Fruit fly (Drosophila melanogaster) whole organism, prepupa: Measurements from ENCODE around the gene Dnaaf6.

Source experiments
- Blimp-1 ChIP-seq: fragments of 200-800 bp; sonication (Bioruptor generic); optimal IDR thresholded peaks from 3 replicates; lab custom pipeline; 2017; ENCODE audit warnings: missing biosample characterization, missing genetic modification characterization, mild to moderate bottlenecking, moderate library complexity, missing genetic modification reagents
- CG10631 ChIP-seq: fragments of 200-800 bp; sonication (Bioruptor generic); optimal IDR thresholded peaks from 2 replicates; lab custom pipeline; 2016; ENCODE audit warnings: missing biosample characterization, missing genetic modification characterization
- CG10669 ChIP-seq: fragments of 200-800 bp; sonication (Bioruptor generic); optimal IDR thresholded peaks from 3 replicates; lab custom pipeline; 2018; ENCODE audit warnings: missing biosample characterization, mild to moderate bottlenecking, missing genetic modification characterization, moderate library complexity
- CG11762 ChIP-seq: fragments of 200-800 bp; sonication (Bioruptor generic); optimal IDR thresholded peaks from 3 replicates; lab custom pipeline; 2016; ENCODE audit warnings: missing biosample characterization, missing genetic modification characterization; ENCODE audit not compliant: insufficient read depth
- CG11902 ChIP-seq: fragments of 200-800 bp; sonication (Bioruptor generic); optimal IDR thresholded peaks from 3 replicates; lab custom pipeline; 2016; ENCODE audit warnings: missing biosample characterization, missing genetic modification characterization
- CG15336 ChIP-seq: fragments of 200-800 bp; sonication (Bioruptor generic); IDR thresholded peaks from 2 replicates; pipeline ENCODE4 v1.3.6; 2022; ENCODE audit warnings: missing biosample characterization, missing genetic modification characterization
- CG16779 ChIP-seq: fragments of 200-800 bp; sonication (Bioruptor generic); optimal IDR thresholded peaks from 3 replicates; lab custom pipeline; 2017; ENCODE audit warnings: missing biosample characterization, mild to moderate bottlenecking, missing genetic modification characterization
- CG3032 ChIP-seq: fragments of 200-800 bp; optimal IDR thresholded peaks from 2 replicates; lab custom pipeline; 2019; ENCODE audit warnings: missing biosample characterization, mild to moderate bottlenecking, missing genetic modification characterization, moderate library complexity
- CG32006 ChIP-seq: fragments of 200-800 bp; sonication (Bioruptor generic); optimal IDR thresholded peaks from 3 replicates; lab custom pipeline; 2017; ENCODE audit warnings: missing biosample characterization, mild to moderate bottlenecking, missing genetic modification characterization
- CG4318 ChIP-seq: fragments of 200-800 bp; sonication (Bioruptor generic); optimal IDR thresholded peaks from 3 replicates; lab custom pipeline; 2017; ENCODE audit warnings: missing biosample characterization, mild to moderate bottlenecking, missing genetic modification characterization
- CG6163 ChIP-seq: fragments of 200-800 bp; sonication (Bioruptor generic); IDR thresholded peaks from 3 replicates; pipeline ENCODE4 v1.3.6; 2022; ENCODE audit warnings: missing biosample characterization, missing genetic modification characterization
- CG6276 ChIP-seq: fragments of 200-800 bp; sonication (Bioruptor generic); optimal IDR thresholded peaks from 2 replicates; lab custom pipeline; 2017; ENCODE audit warnings: missing biosample characterization, mild to moderate bottlenecking, missing genetic modification characterization
- CG6792 ChIP-seq: fragments of 200-800 bp; sonication (Bioruptor generic); optimal IDR thresholded peaks from 3 replicates; lab custom pipeline; 2016; ENCODE audit warnings: missing biosample characterization, missing genetic modification characterization
- CG6808 ChIP-seq: fragments of 200-800 bp; sonication (Bioruptor generic); optimal IDR thresholded peaks from 3 replicates; lab custom pipeline; 2017; ENCODE audit warnings: missing biosample characterization, missing genetic modification characterization, mild to moderate bottlenecking, moderate library complexity, missing genetic modification reagents
- CG7368 ChIP-seq: fragments of 200-800 bp; sonication (Bioruptor generic); optimal IDR thresholded peaks from 3 replicates; lab custom pipeline; 2016; ENCODE audit warnings: missing biosample characterization, missing genetic modification characterization
- CG8119 ChIP-seq: fragments of 200-800 bp; sonication (Bioruptor generic); IDR thresholded peaks from 3 replicates; pipeline ENCODE4 v1.3.6; 2022; ENCODE audit warnings: missing biosample characterization, missing genetic modification characterization
- CG8319 ChIP-seq: fragments of 200-800 bp; sonication (Bioruptor generic); optimal IDR thresholded peaks from 3 replicates; lab custom pipeline; 2016; ENCODE audit warnings: missing biosample characterization, missing genetic modification characterization
- CG8632 ChIP-seq: fragments of 200-800 bp; sonication (Bioruptor generic); optimal IDR thresholded peaks from 3 replicates; lab custom pipeline; 2016; ENCODE audit warnings: missing biosample characterization, missing genetic modification characterization
- CG9139 ChIP-seq: fragments of 200-800 bp; sonication (Bioruptor generic); optimal IDR thresholded peaks from 3 replicates; lab custom pipeline; 2017; ENCODE audit warnings: missing biosample characterization, mild to moderate bottlenecking, missing genetic modification characterization
- Eip78C ChIP-seq: fragments of 200-800 bp; sonication (Bioruptor generic); peaks from one replicate; lab custom pipeline; 2016; ENCODE audit warnings: missing biosample characterization, missing genetic modification characterization
- Ets96B ChIP-seq: fragments of 200-800 bp; optimal IDR thresholded peaks from 2 replicates; lab custom pipeline; 2019; ENCODE audit warnings: missing biosample characterization, mild to moderate bottlenecking, missing genetic modification characterization, moderate library complexity
- Met ChIP-seq: fragments of 200-800 bp; sonication (Bioruptor generic); optimal IDR thresholded peaks from 3 replicates; lab custom pipeline; 2016; ENCODE audit warnings: missing biosample characterization, missing genetic modification characterization
- OdsH ChIP-seq: fragments of 200-800 bp; sonication (Bioruptor generic); optimal IDR thresholded peaks from 3 replicates; lab custom pipeline; 2016; ENCODE audit warnings: missing biosample characterization, missing genetic modification characterization
- Smox ChIP-seq: fragments of 200-800 bp; sonication (Bioruptor generic); optimal IDR thresholded peaks from 3 replicates; lab custom pipeline; 2016; ENCODE audit warnings: missing biosample characterization, missing genetic modification characterization
- Sox102F ChIP-seq: fragments of 200-800 bp; sonication (Bioruptor generic); optimal IDR thresholded peaks from 2 replicates; lab custom pipeline; 2016; ENCODE audit warnings: missing biosample characterization, mild to moderate bottlenecking, missing genetic modification characterization
- Sox14 ChIP-seq: fragments of 200-800 bp; sonication (Bioruptor generic); optimal IDR thresholded peaks from 3 replicates; lab custom pipeline; 2016; ENCODE audit warnings: missing biosample characterization, missing genetic modification characterization
- Sox15 ChIP-seq: fragments of 200-800 bp; sonication (Bioruptor generic); optimal IDR thresholded peaks from 3 replicates; lab custom pipeline; 2016; ENCODE audit warnings: missing biosample characterization, missing genetic modification characterization
- acj6 ChIP-seq: fragments of 200-800 bp; sonication (Bioruptor generic); optimal IDR thresholded peaks from 3 replicates; lab custom pipeline; 2016; ENCODE audit warnings: missing biosample characterization, missing genetic modification characterization
- dac ChIP-seq: fragments of 200-800 bp; sonication (Bioruptor generic); optimal IDR thresholded peaks from 2 replicates; lab custom pipeline; 2017; ENCODE audit warnings: missing biosample characterization, mild to moderate bottlenecking, missing genetic modification characterization
- dsx ChIP-seq: fragments of 200-800 bp; optimal IDR thresholded peaks from 3 replicates; lab custom pipeline; 2019; ENCODE audit warnings: missing biosample characterization, mild to moderate bottlenecking, missing genetic modification characterization, moderate library complexity; ENCODE audit not compliant: poor library complexity, severe bottlenecking
- fd59A ChIP-seq: fragments of 200-800 bp; sonication (Bioruptor generic); optimal IDR thresholded peaks from 2 replicates; lab custom pipeline; 2017; ENCODE audit warnings: missing biosample characterization, mild to moderate bottlenecking, missing genetic modification characterization, missing genetic modification reagents
- fd85E ChIP-seq: fragments of 200-800 bp; sonication (Bioruptor generic); optimal IDR thresholded peaks from 3 replicates; lab custom pipeline; 2016; ENCODE audit warnings: missing biosample characterization, missing genetic modification characterization
- fkh ChIP-seq: fragments of 200-800 bp; sonication (Bioruptor generic); optimal IDR thresholded peaks from 3 replicates; lab custom pipeline; 2017; ENCODE audit warnings: missing biosample characterization, mild to moderate bottlenecking, missing genetic modification characterization, moderate library complexity
- lz ChIP-seq: fragments of 200-800 bp; sonication (Bioruptor generic); optimal IDR thresholded peaks from 3 replicates; lab custom pipeline; 2016; ENCODE audit warnings: missing biosample characterization, missing genetic modification characterization
- pdm3 ChIP-seq: fragments of 200-800 bp; sonication (Bioruptor generic); optimal IDR thresholded peaks from 3 replicates; lab custom pipeline; 2016; ENCODE audit warnings: missing biosample characterization, missing genetic modification characterization
- ss ChIP-seq, 2 experiments: fragments of 200-800 bp; sonication (Bioruptor generic); optimal IDR thresholded peaks; 2 replicates in 1 of 2; 3 replicates in 1 of 2; lab custom pipeline; 2017 to 2018; ENCODE audit warnings: mild to moderate bottlenecking in 2 of 2, missing biosample characterization in 2 of 2, missing genetic modification characterization in 2 of 2, moderate library complexity in 1 of 2
- svp ChIP-seq: fragments of 200-800 bp; sonication (Bioruptor generic); peaks from one replicate; lab custom pipeline; 2016; ENCODE audit warnings: missing biosample characterization, missing genetic modification characterization

The Dnaaf6 gene

DNA sequence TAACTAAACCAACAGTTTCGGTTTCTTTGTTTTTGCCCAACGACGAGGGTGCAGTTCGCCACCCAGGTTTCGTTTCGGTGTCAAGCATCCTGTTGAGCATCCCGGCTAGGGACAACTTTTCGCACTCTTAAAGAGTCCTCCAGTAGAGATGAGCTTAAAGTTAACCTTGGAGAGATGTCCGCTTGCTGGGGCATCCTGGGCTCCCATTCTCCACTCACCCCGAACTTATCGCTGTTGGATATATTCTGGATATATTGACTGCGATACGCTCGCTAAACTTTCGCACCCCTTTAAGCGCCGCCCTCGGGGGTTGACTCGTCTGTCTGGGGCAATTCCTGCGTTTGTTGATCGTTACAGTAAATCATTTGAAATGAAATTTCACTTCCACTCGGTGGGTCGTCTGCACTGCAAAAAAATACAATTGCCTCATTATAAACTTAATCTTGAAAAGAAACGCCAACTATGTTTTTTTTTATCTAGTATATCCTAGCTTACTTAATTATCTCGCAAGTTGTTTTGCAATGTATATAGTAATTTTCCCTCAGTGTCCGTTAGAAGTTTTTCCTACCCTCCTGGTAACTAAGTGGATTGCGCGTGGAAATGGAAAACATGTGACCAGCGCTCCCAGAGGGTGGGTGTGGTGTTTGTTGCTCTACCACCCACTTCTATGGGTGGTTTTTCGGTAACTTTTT lies 22.9 kb upstream of the Dnaaf6 start (continued):
- peak; percentile 10 for TF ChIP-seq CG10669 (GFP tag; lab: Kevin White, UChicago)
- TF ChIP-seq ss (GFP tag; optimal IDR thresholded peaks at IDR 0.05; lab: Kevin White, UChicago), result peak in 1 of 2 experiments; percentile 17
- peak; percentile 33 for TF ChIP-seq pdm3 (GFP tag; lab: Kevin White, UChicago)
- no peak for TF ChIP-seq dsx (GFP tag; lab: Kevin White, UChicago)
- no peak for TF ChIP-seq Blimp-1 (GFP tag; lab: Kevin White, UChicago)
- TF ChIP-seq CG32006 (GFP tag; lab: Kevin White, UChicago), result peak; percentile 26
- TF ChIP-seq fd85E (GFP tag; lab: Kevin White, UChicago), result no peak
- TF ChIP-seq CG10631 (GFP tag; lab: Kevin White, UChicago), result peak; percentile 30
- no peak for TF ChIP-seq CG11762
- peak; percentile 45 for TF ChIP-seq OdsH
- TF ChIP-seq CG8632 (GFP tag; lab: Kevin White, UChicago), result no peak
- TF ChIP-seq Smox, result peak; percentile 33
- TF ChIP-seq CG6808 (GFP tag; lab: Kevin White, UChicago), result no peak
- peak; percentile 14 for TF ChIP-seq CG6792 (GFP tag; lab: Kevin White, UChicago)
- TF ChIP-seq CG8119 (GFP tag; lab: Robert Waterston, UW), result no peak
- no peak for TF ChIP-seq fkh
- TF ChIP-seq CG16779 (tag; lab: Kevin White, UChicago), result no peak
- TF ChIP-seq CG11902, result no peak
- TF ChIP-seq Sox102F (GFP tag; lab: Kevin White, UChicago), result peak; percentile 47
- TF ChIP-seq CG4318, result no peak
- no peak for TF ChIP-seq dac (GFP tag; lab: Kevin White, UChicago)
- no peak for TF ChIP-seq Sox15
- no peak for TF ChIP-seq CG6276 (GFP tag; lab: Kevin White, UChicago)
- peak; percentile 65 for TF ChIP-seq svp
- peak; percentile 26 for TF ChIP-seq Sox14
- no peak for TF ChIP-seq fd59A (GFP tag; lab: Kevin White, UChicago)
- TF ChIP-seq CG8319 (GFP tag; lab: Kevin White, UChicago), result no peak
- no peak for TF ChIP-seq CG7368 (GFP tag; lab: Kevin White, UChicago)

DNA sequence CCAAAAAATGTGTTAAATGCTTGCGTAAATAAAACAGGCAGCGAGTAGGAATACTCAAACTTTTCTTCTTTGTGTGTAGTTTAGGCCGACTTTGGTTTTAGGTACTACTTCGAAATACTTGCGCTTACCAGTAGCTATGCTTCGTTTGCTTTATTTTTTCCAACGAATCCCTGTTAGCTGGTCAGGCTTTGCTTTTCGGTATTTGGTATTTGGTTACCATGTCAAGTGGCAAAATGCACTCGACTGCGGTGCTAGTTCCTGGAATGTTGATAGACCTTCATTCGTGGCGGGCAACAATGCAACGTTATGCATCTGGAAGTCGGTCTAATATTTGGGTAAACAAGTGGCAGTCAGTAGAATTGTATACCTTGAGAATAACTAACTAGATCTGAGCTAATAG lies 20.8 kb upstream of the Dnaaf6 start:
- no peak for TF ChIP-seq CG15336
- no peak for TF ChIP-seq Ets96B (tag; lab: Kevin White, UChicago)
- no peak for TF ChIP-seq Met (GFP tag; lab: Kevin White, UChicago)
- TF ChIP-seq lz (GFP tag; lab: Kevin White, UChicago), result no peak
- no peak for TF ChIP-seq acj6
- no peak for TF ChIP-seq CG3032 (tag; lab: Kevin White, UChicago)
- TF ChIP-seq CG7368 (GFP tag; lab: Kevin White, UChicago), result no peak
- TF ChIP-seq CG8319 (GFP tag; lab: Kevin White, UChicago), result no peak
- no peak for TF ChIP-seq CG9139 (GFP tag; lab: Kevin White, UChicago)
- no peak for TF ChIP-seq CG16779 (tag; lab: Kevin White, UChicago)

DNA sequence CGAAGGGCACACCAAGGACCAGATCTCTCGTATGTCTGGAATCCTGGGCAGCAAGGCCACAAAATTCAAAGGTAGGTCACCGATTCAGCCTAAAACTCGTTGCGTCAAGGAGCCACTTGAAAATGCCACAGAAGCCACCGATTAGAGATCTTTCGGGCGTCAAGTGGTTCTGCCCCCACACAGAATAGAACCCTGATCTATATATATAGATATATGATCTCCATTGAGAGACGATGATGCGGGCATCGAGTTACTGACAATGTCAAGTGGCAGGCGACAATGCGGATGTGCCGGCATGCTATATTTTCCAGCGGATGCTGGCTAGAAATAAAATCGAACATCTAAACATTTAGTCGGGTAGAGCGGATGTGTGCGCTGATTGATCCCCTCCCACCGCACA lies 20.2 kb upstream of the Dnaaf6 start:
- TF ChIP-seq CG9139 (GFP tag; lab: Kevin White, UChicago) (no peak), Eip78C (GFP tag; lab: Kevin White, UChicago) (peak; percentile 13), CG6163 (no peak)
